Worm (Caenorhabditis elegans): ENCODE results near the gene Y68A4A.13.

The Y68A4A.13 gene

ce11 chrV:17167457-17167856 lies 40.5 kb downstream of the Y68A4A.13 start, which contains the start of gene srz-66:
Gene srz-66 (minus strand): TSS chrV:17167557.
- no peak for TF ChIP-seq flt-1 (GFP tag; IDR thresholded peaks at IDR 0.05)
- TF ChIP-seq scrt-1 (GFP tag; IDR thresholded peaks at IDR 0.05), result no peak
- no peak for TF ChIP-seq hnd-1 (tag; optimal IDR thresholded peaks at IDR 0.05)
- no peak for TF ChIP-seq hmg-4 (GFP tag; optimal IDR thresholded peaks at IDR 0.05)
- no peak for TF ChIP-seq tbx-37 (GFP tag; conservative IDR thresholded peaks at IDR 0.05)
- TF ChIP-seq tra-4 (tag; optimal IDR thresholded peaks at IDR 0.05), result no peak
- no peak for TF ChIP-seq sea-1 (GFP tag; conservative IDR thresholded peaks at IDR 0.05)
- no peak for TF ChIP-seq hmbx-1 (tag; optimal IDR thresholded peaks at IDR 0.05)
- TF ChIP-seq ceh-36 (tag; optimal IDR thresholded peaks at IDR 0.05), result no peak
- no peak for TF ChIP-seq ceh-13 (GFP tag; optimal IDR thresholded peaks at IDR 0.05)
- TF ChIP-seq tbx-11 (GFP tag; IDR thresholded peaks at IDR 0.05), result no peak
- no peak for TF ChIP-seq aly-1 (tag; optimal IDR thresholded peaks at IDR 0.05)
- TF ChIP-seq B0310.2 (tag; optimal IDR thresholded peaks at IDR 0.05), result no peak
- TF ChIP-seq ets-7 (tag; optimal IDR thresholded peaks at IDR 0.05), result no peak

- TF ChIP-seq flt-1 (GFP tag; IDR thresholded peaks at IDR 0.05) (no peak), hnd-1 (tag; optimal IDR thresholded peaks at IDR 0.05) (no peak), ceh-13 (GFP tag; optimal IDR thresholded peaks at IDR 0.05) (no peak), sea-1 (GFP tag; conservative IDR thresholded peaks at IDR 0.05) (no peak), tbx-11 (GFP tag; IDR thresholded peaks at IDR 0.05) (no peak), hmg-4 (GFP tag; optimal IDR thresholded peaks at IDR 0.05) (no peak), pes-1 (GFP tag; IDR thresholded peaks at IDR 0.05) (no peak), ama-1 (optimal IDR thresholded peaks at IDR 0.05) (no peak), B0310.2 (tag; optimal IDR thresholded peaks at IDR 0.05) (no peak)
Measured at ce11 chrV:17165409-17165808, 42.5 kb downstream of the Y68A4A.13 start, which contains the start of gene srh-102. Gene srh-102 (minus strand): TSS chrV:17165509.

- TF ChIP-seq ets-7 (tag; optimal IDR thresholded peaks at IDR 0.05), result no peak
- TF ChIP-seq ceh-36 (tag; optimal IDR thresholded peaks at IDR 0.05), result no peak
- no peak for TF ChIP-seq aly-1 (tag; optimal IDR thresholded peaks at IDR 0.05)
- no peak for TF ChIP-seq flt-1 (GFP tag; IDR thresholded peaks at IDR 0.05)
- no peak for TF ChIP-seq hmbx-1 (tag; optimal IDR thresholded peaks at IDR 0.05)
- no peak for TF ChIP-seq hmg-4 (GFP tag; optimal IDR thresholded peaks at IDR 0.05)
- TF ChIP-seq ceh-13 (GFP tag; optimal IDR thresholded peaks at IDR 0.05), result no peak
- no peak for TF ChIP-seq tbx-37 (GFP tag; conservative IDR thresholded peaks at IDR 0.05)
- TF ChIP-seq F13C5.2 (tag; optimal IDR thresholded peaks at IDR 0.05), result no peak
- TF ChIP-seq tbx-11 (GFP tag; IDR thresholded peaks at IDR 0.05), result no peak
- TF ChIP-seq B0310.2 (tag; optimal IDR thresholded peaks at IDR 0.05), result no peak
- TF ChIP-seq ama-1 (optimal IDR thresholded peaks at IDR 0.05), result no peak
- TF ChIP-seq tra-4 (tag; optimal IDR thresholded peaks at IDR 0.05), result no peak
- no peak for TF ChIP-seq pes-1 (GFP tag; IDR thresholded peaks at IDR 0.05)
- no peak for TF ChIP-seq sea-1 (GFP tag; conservative IDR thresholded peaks at IDR 0.05)
- TF ChIP-seq hnd-1 (tag; optimal IDR thresholded peaks at IDR 0.05), result no peak
- TF ChIP-seq scrt-1 (GFP tag; IDR thresholded peaks at IDR 0.05), result no peak
Measured at ce11 chrV:17159430-17159924, 48.5 kb downstream of the Y68A4A.13 start, which contains the start of gene F40D4.12. Gene F40D4.12 (plus strand): TSS chrV:17159874.

Data from whole organism, early embryonic.